Worm (Caenorhabditis elegans): ENCODE measurements around the gene zig-6.

The zig-6 gene

DNA sequence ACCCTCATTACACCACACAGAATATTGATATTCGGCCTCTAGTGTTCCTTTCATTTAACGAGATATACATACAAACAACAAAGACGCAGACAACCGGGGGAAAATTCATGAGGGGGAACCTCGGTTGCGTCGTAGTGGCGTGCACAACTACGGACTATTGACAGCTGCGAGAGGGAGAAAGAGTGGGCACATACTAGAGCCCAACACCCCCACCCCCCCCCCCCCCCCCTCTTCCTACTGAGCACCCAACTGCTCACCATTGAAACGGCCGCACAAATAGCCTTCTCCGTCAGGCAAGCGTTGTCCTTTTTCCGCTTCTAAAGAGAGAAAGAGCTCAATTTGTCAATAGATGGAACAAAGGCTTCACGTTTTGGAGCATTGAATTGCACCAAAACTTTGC, 48.7 kb downstream of the zig-6 start:
- TF ChIP-seq pha-4 (GFP tag; IDR thresholded peaks at IDR 0.05) (peak; percentile 43; the same call in 1 of the 2 replicates), pha-4 (tag; optimal IDR thresholded peaks at IDR 0.05) (no peak), hmg-1.1 (GFP tag; IDR thresholded peaks at IDR 0.05) (peak; percentile 80), hif-1 (tag; optimal IDR thresholded peaks at IDR 0.05) (peak in 1 of 2 experiments; percentile 17), unc-62 (GFP tag; optimal IDR thresholded peaks at IDR 0.05 in 1 of 2) (peak in 1 of 2 experiments; percentile 42), unc-62 (tag; optimal IDR thresholded peaks at IDR 0.05) (no peak), mep-1 (tag; optimal IDR thresholded peaks at IDR 0.05) (peak; percentile 37), egl-27 (tag; optimal IDR thresholded peaks at IDR 0.05) (no peak), ctbp-1 (GFP tag; IDR thresholded peaks at IDR 0.05) (peak; percentile 42; the same call in 1 of the 2 replicates), tra-1 (GFP tag; IDR thresholded peaks at IDR 0.05) (0 out of 2 replicates have a peak, but pooled peaks have one; percentile 24), nhr-11 (tag; optimal IDR thresholded peaks at IDR 0.05) (no peak), hlh-11 (tag; optimal IDR thresholded peaks at IDR 0.05) (peak; percentile 50), set-16 (GFP tag; IDR thresholded peaks at IDR 0.05) (peak; percentile 85; the same call in 1 of the 2 replicates), lir-3 (tag; optimal IDR thresholded peaks at IDR 0.05) (no peak), hlh-30 (tag; optimal IDR thresholded peaks at IDR 0.05; ENCODE audit: insufficient read depth) (peak; percentile 11)

DNA sequence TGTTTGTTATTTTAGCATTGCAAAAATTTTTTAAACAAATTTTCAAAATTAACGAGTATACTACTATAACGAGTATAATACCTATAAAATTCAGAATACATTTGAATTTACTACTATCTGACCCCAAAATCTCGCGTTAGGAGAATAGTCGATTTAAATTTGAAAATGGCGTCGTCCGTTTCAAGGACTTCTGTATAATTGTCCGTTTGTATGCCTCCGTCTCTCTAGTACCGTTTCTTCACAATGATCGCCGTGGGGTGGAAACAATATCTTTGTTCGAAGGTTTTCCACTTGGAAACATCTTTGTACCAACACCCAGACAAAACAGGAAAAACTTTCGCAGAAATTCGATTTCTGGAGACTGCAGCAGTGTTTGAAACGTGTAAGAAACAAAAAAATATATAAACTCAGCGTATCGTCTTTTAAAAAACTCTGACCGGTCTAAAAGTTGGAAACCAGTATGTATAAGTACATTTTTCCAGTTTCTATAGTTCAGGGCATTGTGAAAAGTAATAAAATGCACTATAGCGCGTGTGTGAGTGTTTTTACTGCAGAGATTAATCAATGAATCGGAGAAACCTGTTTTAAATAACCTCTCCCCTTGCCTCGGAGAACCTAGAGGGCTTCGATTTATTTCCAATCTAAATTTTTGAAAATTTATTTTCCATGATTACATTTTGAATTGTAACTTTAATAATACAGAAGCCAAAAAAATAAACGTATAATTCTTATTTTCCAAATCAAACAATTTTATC, 51.0 kb downstream of the zig-6 start:
- TF ChIP-seq lin-38 (GFP tag; IDR thresholded peaks at IDR 0.05) = no peak
- no peak for TF ChIP-seq nhr-102 (tag; optimal IDR thresholded peaks at IDR 0.05)
- TF ChIP-seq Y48G9A.11 (GFP tag; IDR thresholded peaks at IDR 0.05) = no peak
- peak; percentile 69 for TF ChIP-seq aha-1 (tag)
